Worm (Caenorhabditis elegans): ENCODE results near the gene ZC395.11.

DNA sequence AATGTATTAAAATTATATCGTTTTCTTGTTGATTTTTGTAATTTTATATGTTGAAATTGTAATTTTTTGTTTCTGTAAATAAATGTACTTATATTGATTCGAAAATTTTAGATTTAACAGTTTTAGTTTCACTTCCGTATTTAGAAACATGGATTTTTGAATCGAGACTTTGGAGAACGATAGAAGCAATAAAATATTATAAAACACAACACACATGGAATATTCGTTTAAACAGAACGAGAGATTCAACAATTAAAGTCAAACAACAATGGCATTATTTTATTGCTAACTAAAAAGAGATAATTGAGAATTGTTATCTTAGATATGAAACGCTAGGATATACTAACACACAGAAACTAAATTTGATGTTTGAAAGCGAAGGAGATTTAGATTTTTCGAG, 17.6 kb downstream of the ZC395.11 start:
- TF ChIP-seq flt-1 (GFP tag; IDR thresholded peaks at IDR 0.05), result no peak
- TF ChIP-seq ztf-29 (GFP tag; IDR thresholded peaks at IDR 0.05), result no peak
- no peak for TF ChIP-seq klf-2 (GFP tag; conservative IDR thresholded peaks at IDR 0.05)
- TF ChIP-seq cog-1 (tag; optimal IDR thresholded peaks at IDR 0.05), result no peak
- TF ChIP-seq ztf-23 (GFP tag; IDR thresholded peaks at IDR 0.05), result no peak
- TF ChIP-seq T22C8.4 (GFP tag; IDR thresholded peaks at IDR 0.05), result no peak
- no peak for TF ChIP-seq tab-1 (GFP tag; IDR thresholded peaks at IDR 0.05)
